Fruit fly (Drosophila melanogaster): Measurements from ENCODE around the gene Kmn1.

The Kmn1 gene

dm6 chrX:11555070-11555469 lies 17.2 kb downstream of the Kmn1 start:
- no peak for TF ChIP-seq EcR (GFP tag; optimal IDR thresholded peaks at IDR 0.05)
- TF ChIP-seq psq (optimal IDR thresholded peaks at IDR 0.05): no peak
- no peak for TF ChIP-seq pan (optimal IDR thresholded peaks at IDR 0.05)
- no peak for TF ChIP-seq Dll (optimal IDR thresholded peaks at IDR 0.05)
- no peak for TF ChIP-seq usp (GFP tag; optimal IDR thresholded peaks at IDR 0.05)
- TF ChIP-seq CG8478 (optimal IDR thresholded peaks at IDR 0.05): no peak

- TF ChIP-seq usp (GFP tag; optimal IDR thresholded peaks at IDR 0.05) (no peak), psq (optimal IDR thresholded peaks at IDR 0.05) (no peak), EcR (GFP tag; optimal IDR thresholded peaks at IDR 0.05) (no peak), pan (optimal IDR thresholded peaks at IDR 0.05) (no peak), CG8478 (optimal IDR thresholded peaks at IDR 0.05) (no peak), Dll (optimal IDR thresholded peaks at IDR 0.05) (no peak)
Measured at dm6 chrX:11550078-11550477, 22.2 kb downstream of the Kmn1 start.

DNA sequence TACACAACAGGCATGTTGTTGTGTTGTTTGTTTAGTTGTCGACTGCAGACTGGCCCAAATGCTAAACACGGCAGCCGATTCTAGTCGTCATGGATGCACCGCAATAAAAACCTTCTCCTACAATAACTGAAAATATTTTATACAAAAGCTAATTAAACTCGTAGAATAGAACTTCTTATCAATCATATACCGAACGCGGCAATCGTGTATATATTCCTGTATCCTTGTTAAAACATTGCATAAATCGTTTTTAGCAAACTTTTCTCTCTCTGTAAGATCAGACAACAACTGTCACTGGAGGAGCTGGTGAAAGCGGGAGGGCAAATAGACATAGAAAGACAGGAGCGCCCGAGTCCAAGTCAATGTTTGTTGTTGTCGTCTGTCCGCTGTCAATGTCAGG lies 23.5 kb downstream of the Kmn1 start:
- no peak for TF ChIP-seq CG8478 (optimal IDR thresholded peaks at IDR 0.05)
- TF ChIP-seq pan (optimal IDR thresholded peaks at IDR 0.05): no peak
- TF ChIP-seq psq (optimal IDR thresholded peaks at IDR 0.05): no peak
- TF ChIP-seq usp (GFP tag; optimal IDR thresholded peaks at IDR 0.05): no peak
- TF ChIP-seq EcR (GFP tag; optimal IDR thresholded peaks at IDR 0.05): no peak
- TF ChIP-seq Dll (optimal IDR thresholded peaks at IDR 0.05): no peak

dm6 chrX:11546941-11547340 lies 25.3 kb downstream of the Kmn1 start:
- TF ChIP-seq usp (GFP tag; optimal IDR thresholded peaks at IDR 0.05): no peak
- no peak for TF ChIP-seq pan (optimal IDR thresholded peaks at IDR 0.05)
- TF ChIP-seq CG8478 (optimal IDR thresholded peaks at IDR 0.05): no peak
- no peak for TF ChIP-seq psq (optimal IDR thresholded peaks at IDR 0.05)
- no peak for TF ChIP-seq Dll (optimal IDR thresholded peaks at IDR 0.05)
- no peak for TF ChIP-seq EcR (GFP tag; optimal IDR thresholded peaks at IDR 0.05)

dm6 chrX:11544951-11545426 lies 27.3 kb downstream of the Kmn1 start:
- TF ChIP-seq pan (optimal IDR thresholded peaks at IDR 0.05): no peak
- peak in 1 of 2 experiments; percentile 91 for TF ChIP-seq EcR (GFP tag; optimal IDR thresholded peaks at IDR 0.05)

DNA sequence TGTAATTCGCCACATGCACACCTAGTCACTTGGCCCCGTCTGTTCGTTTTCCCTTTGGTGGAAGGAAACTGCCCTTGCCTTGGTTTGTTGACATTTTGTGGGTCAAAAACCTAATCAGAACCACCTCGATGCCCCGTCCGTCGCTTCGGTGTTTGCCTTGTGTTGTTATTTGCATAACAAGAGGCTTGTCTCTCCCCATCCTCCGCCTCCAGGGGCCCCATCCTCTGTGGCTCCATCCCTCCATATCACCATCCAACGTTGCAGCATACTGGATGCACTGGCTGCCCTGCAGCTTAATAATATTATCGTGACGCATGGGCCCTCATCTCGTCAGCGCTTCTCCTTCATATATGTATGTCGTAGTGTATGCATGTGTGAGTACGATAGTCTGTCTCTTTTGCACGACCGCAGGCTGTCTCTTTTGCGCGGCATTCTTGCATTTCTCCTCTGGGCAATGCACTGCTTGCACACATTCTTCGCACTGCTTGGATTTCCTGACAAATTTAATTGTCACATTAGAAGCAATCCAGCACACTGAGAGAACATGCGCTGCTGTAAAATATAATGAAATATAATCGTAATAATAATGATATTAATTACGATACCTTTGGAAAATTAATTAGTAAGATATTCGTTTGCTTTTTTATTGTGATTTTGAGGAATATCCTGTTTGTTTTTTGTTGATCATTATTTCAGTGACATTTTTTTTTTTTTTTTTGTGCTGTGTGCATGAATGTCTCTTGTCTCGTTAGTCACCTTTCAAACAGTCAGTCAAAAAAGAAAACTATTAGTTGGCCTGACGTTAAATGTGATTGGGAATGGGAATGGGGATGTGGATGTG lies 27.9 kb downstream of the Kmn1 start:
- TF ChIP-seq Dll (optimal IDR thresholded peaks at IDR 0.05): no peak
- TF ChIP-seq EcR (GFP tag; optimal IDR thresholded peaks at IDR 0.05): peak in 1 of 2 experiments; percentile 92
- no peak for TF ChIP-seq usp (GFP tag; optimal IDR thresholded peaks at IDR 0.05)

DNA sequence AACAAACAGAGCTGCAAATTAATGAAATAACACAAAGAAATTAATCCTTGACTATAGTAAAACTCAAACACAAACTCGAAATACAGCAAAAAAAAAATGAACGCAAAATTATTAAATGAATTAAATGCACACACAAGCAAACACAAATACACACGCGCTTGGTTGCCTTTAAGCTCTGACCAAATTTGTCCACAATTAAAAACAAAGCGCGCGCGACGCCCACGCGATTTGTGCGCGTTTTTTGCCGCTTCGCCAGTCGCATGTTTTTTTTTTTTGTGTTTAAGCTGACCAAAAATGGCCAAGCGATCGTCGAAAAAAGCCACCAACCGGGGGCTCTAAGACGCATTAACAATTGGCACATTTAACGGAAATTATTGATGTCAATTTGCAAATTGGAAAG lies 28.9 kb downstream of the Kmn1 start:
- TF ChIP-seq usp (GFP tag; optimal IDR thresholded peaks at IDR 0.05) (no peak), EcR (GFP tag; optimal IDR thresholded peaks at IDR 0.05) (no peak), CG8478 (optimal IDR thresholded peaks at IDR 0.05) (no peak), psq (optimal IDR thresholded peaks at IDR 0.05) (no peak), pan (optimal IDR thresholded peaks at IDR 0.05) (no peak), Dll (optimal IDR thresholded peaks at IDR 0.05) (no peak)

DNA sequence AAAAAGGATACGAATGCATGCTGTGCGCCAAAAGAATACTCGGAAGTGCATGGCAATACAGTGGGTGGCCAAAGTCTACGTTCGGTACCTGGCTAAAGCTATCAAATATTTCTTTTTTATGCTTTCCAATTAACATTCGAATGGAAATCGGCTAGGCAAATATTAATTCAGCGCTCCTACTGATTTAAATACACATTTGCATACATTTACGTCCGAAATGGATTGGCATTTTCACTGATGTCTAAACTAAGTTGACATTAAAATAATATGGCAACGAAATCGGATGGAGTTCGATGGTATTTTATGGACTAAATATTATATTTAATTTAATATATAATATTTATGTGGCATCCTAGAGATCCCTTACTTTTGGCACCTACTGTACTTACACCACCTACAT lies 29.7 kb downstream of the Kmn1 start:
- TF ChIP-seq pan (optimal IDR thresholded peaks at IDR 0.05) (no peak), CG8478 (optimal IDR thresholded peaks at IDR 0.05) (no peak), usp (GFP tag; optimal IDR thresholded peaks at IDR 0.05) (no peak), EcR (GFP tag; optimal IDR thresholded peaks at IDR 0.05) (no peak), Dll (optimal IDR thresholded peaks at IDR 0.05) (no peak), psq (optimal IDR thresholded peaks at IDR 0.05) (no peak)

DNA sequence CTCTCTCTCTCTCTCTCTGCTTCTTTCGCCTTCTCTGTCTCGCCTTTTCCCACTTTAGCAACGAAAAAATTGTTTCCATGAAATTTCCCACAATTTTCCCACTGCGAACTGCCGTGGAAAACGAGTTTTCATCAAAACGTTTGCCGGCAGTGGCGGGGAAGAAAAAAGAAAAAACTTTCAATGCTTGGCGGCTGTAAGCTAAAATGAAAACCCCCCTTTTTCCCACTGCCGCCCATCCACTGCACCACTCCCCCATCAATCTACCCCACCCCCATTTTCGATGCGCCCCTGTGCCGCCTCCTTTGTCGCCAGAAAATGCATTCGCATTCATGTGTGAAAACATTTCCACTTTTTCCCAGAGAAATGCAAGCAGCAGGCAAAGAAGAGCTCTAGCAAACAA lies 41.0 kb downstream of the Kmn1 start:
- no peak for TF ChIP-seq Dll (optimal IDR thresholded peaks at IDR 0.05)
- no peak for TF ChIP-seq CG8478 (optimal IDR thresholded peaks at IDR 0.05)
- no peak for TF ChIP-seq psq (optimal IDR thresholded peaks at IDR 0.05)
- no peak for TF ChIP-seq EcR (GFP tag; optimal IDR thresholded peaks at IDR 0.05)
- no peak for TF ChIP-seq pan (optimal IDR thresholded peaks at IDR 0.05)
- no peak for TF ChIP-seq usp (GFP tag; optimal IDR thresholded peaks at IDR 0.05)

- no peak for TF ChIP-seq pan (optimal IDR thresholded peaks at IDR 0.05)
- no peak for TF ChIP-seq Dll (optimal IDR thresholded peaks at IDR 0.05)
- no peak for TF ChIP-seq psq (optimal IDR thresholded peaks at IDR 0.05)
- TF ChIP-seq CG8478 (optimal IDR thresholded peaks at IDR 0.05): no peak
- TF ChIP-seq EcR (GFP tag; optimal IDR thresholded peaks at IDR 0.05): no peak
- no peak for TF ChIP-seq usp (GFP tag; optimal IDR thresholded peaks at IDR 0.05)
Measured at dm6 chrX:11528026-11528702, 44.1 kb downstream of the Kmn1 start.

DNA sequence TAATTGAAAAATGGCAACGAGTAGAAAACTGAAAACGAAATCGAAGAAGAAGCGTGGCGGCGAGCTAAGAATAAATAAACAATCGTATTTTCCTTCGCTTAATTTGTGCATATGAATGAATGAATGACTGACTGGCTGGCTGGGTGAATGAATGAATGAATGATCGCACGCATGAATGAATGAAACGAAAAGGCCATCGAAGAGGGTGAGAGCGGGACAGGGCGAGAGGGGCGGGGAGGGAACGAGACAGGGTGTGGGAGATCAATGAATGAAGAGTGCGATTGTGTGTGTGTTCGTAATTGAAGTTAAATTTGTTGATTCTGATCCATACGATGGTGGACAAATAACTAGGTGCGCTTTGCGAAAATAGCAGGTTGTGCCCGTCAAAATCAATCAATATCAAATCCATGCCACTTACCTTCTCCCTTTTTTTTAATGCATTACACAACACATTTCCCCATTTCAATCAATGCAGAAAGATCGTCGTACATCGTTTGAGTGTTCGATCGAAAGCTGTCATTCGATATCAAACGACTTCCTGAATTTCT lies 45.1 kb downstream of the Kmn1 start:
- no peak for TF ChIP-seq EcR (GFP tag; optimal IDR thresholded peaks at IDR 0.05)
- TF ChIP-seq pan (optimal IDR thresholded peaks at IDR 0.05): no peak
- TF ChIP-seq usp (GFP tag; optimal IDR thresholded peaks at IDR 0.05): no peak
- no peak for TF ChIP-seq Dll (optimal IDR thresholded peaks at IDR 0.05)
- no peak for TF ChIP-seq CG8478 (optimal IDR thresholded peaks at IDR 0.05)
- no peak for TF ChIP-seq psq (optimal IDR thresholded peaks at IDR 0.05)

dm6 chrX:11523921-11524320 lies 48.3 kb downstream of the Kmn1 start:
- no peak for TF ChIP-seq pan (optimal IDR thresholded peaks at IDR 0.05)
- no peak for TF ChIP-seq Dll (optimal IDR thresholded peaks at IDR 0.05)
- no peak for TF ChIP-seq usp (GFP tag; optimal IDR thresholded peaks at IDR 0.05)
- TF ChIP-seq CG8478 (optimal IDR thresholded peaks at IDR 0.05): no peak
- no peak for TF ChIP-seq psq (optimal IDR thresholded peaks at IDR 0.05)
- TF ChIP-seq EcR (GFP tag; optimal IDR thresholded peaks at IDR 0.05): no peak

Measured in whole organism.